Worm (Caenorhabditis elegans) whole organism, young adult: ENCODE data around the gene lido-12.

ENCODE experiments used
- D2030.7 ChIP-seq: fragments of 200-800 bp; sonication (Bioruptor generic); IDR thresholded peaks from 2 replicates; pipeline ENCODE4 v1.3.6; 2022; ENCODE audit warnings: missing genetic modification reagents, missing genetic modification characterization, missing compliant biosample characterization
- F37B4.10 ChIP-seq: fragments of 200-800 bp; sonication (Bioruptor generic); IDR thresholded peaks from 2 replicates; pipeline ENCODE4 v1.3.6; 2022; ENCODE audit warnings: missing genetic modification characterization, missing compliant biosample characterization
- ZK185.1 ChIP-seq: sonication (generic microtip); optimal IDR thresholded peaks from 2 replicates; lab custom pipeline; 2016; ENCODE audit warnings: mild to moderate bottlenecking, missing genetic modification characterization, missing compliant biosample characterization; ENCODE audit not compliant: poor library complexity, severe bottlenecking
- ceh-91 ChIP-seq: fragments of 200-800 bp; sonication (Bioruptor generic); IDR thresholded peaks from 2 replicates; pipeline ENCODE4 v1.3.6; 2022; ENCODE audit warnings: missing genetic modification reagents, missing genetic modification characterization, missing compliant biosample characterization
- dpl-1 ChIP-seq: fragments of 150-350 bp; optimal IDR thresholded peaks from 2 replicates; lab custom pipeline; 2014; ENCODE audit warnings: missing biosample characterization, missing genetic modification reagents, missing genetic modification characterization
- egl-44 ChIP-seq: fragments of 200-800 bp; sonication (Bioruptor generic); IDR thresholded peaks from 2 replicates; pipeline ENCODE4 v1.3.6; 2022; ENCODE audit warnings: missing genetic modification reagents, missing genetic modification characterization, missing compliant biosample characterization
- unc-62 ChIP-seq: fragments of 150-350 bp; optimal IDR thresholded peaks from 2 replicates; lab custom pipeline; 2014; ENCODE audit warnings: missing biosample characterization, missing genetic modification reagents, missing genetic modification characterization

ce11 chrII:2994590-2995392 lies 10.8 kb upstream of the lido-12 start:
- TF ChIP-seq F37B4.10 (GFP tag; lab: Robert Waterston, UW): no peak
- TF ChIP-seq ZK185.1 (tag; lab: Kevin White, UChicago): no peak
- TF ChIP-seq egl-44 (GFP tag; lab: Robert Waterston, UW): no peak
- TF ChIP-seq D2030.7 (GFP tag; lab: Robert Waterston, UW): no peak
- no peak for TF ChIP-seq unc-62 (GFP tag; lab: Kevin White, UChicago)
- no peak for TF ChIP-seq dpl-1
- TF ChIP-seq ceh-91: no peak
